Worm (Caenorhabditis elegans) whole organism, mixed stage, embryonic: ENCODE results near the gene vps-39.

Experiments used
- blmp-1 ChIP-seq: fragments of 150-350 bp; optimal IDR thresholded peaks from 2 replicates; lab custom pipeline; 2014; ENCODE audit warnings: missing biosample characterization, missing genetic modification characterization
- ces-1 ChIP-seq: fragments of 150-350 bp; optimal IDR thresholded peaks from 2 replicates; lab custom pipeline; 2014; ENCODE audit warnings: missing biosample characterization, missing genetic modification reagents, missing genetic modification characterization
- hlh-1 ChIP-seq: fragments of 150-350 bp; optimal IDR thresholded peaks from 2 replicates; lab custom pipeline; 2014; ENCODE audit warnings: missing biosample characterization, missing genetic modification reagents, missing genetic modification characterization
- lsy-2 ChIP-seq: fragments of 150-350 bp; optimal IDR thresholded peaks from 2 replicates; lab custom pipeline; 2014; ENCODE audit warnings: missing biosample characterization, missing genetic modification characterization
- mep-1 ChIP-seq: fragments of 150-350 bp; optimal IDR thresholded peaks from 2 replicates; lab custom pipeline; 2017; ENCODE audit warnings: missing biosample characterization, missing genetic modification reagents, missing genetic modification characterization, inconsistent platforms
- nhr-237 ChIP-seq: fragments of 150-350 bp; optimal IDR thresholded peaks from 2 replicates; lab custom pipeline; 2014; ENCODE audit warnings: missing biosample characterization, missing genetic modification characterization
- nhr-28 ChIP-seq: fragments of 150-350 bp; optimal IDR thresholded peaks from 2 replicates; lab custom pipeline; 2014; ENCODE audit warnings: missing biosample characterization, missing genetic modification characterization
- pha-4 ChIP-seq: fragments of 150-350 bp; optimal IDR thresholded peaks from 2 replicates; lab custom pipeline; 2018; ENCODE audit warnings: missing biosample characterization, missing genetic modification reagents, missing genetic modification characterization
- snpc-4 ChIP-seq: fragments of 150-350 bp; optimal IDR thresholded peaks from 2 replicates; lab custom pipeline; 2014; ENCODE audit warnings: missing biosample characterization, missing genetic modification characterization
- unc-39 ChIP-seq: fragments of 150-350 bp; optimal IDR thresholded peaks from 2 replicates; lab custom pipeline; 2014; ENCODE audit warnings: missing biosample characterization, missing genetic modification characterization
- ztf-11 ChIP-seq: fragments of 150-350 bp; optimal IDR thresholded peaks from 2 replicates; lab custom pipeline; 2014; ENCODE audit warnings: missing biosample characterization, missing genetic modification characterization

ce11 chrV:14005812-14006211, 32.4 kb downstream of the vps-39 start, which contains the start of gene ric-7:
- TF ChIP-seq ztf-11 (tag; lab: Kevin White, UChicago), result no peak
- no peak for TF ChIP-seq mep-1 (tag; lab: Kevin White, UChicago)
- no peak for TF ChIP-seq blmp-1 (tag; lab: Kevin White, UChicago)
- no peak for TF ChIP-seq unc-39 (tag; lab: Kevin White, UChicago)
- TF ChIP-seq nhr-237 (tag; lab: Kevin White, UChicago), result no peak
- no peak for TF ChIP-seq ces-1
- no peak for TF ChIP-seq nhr-28 (tag; lab: Kevin White, UChicago)
- no peak for TF ChIP-seq pha-4 (tag; lab: Kevin White, UChicago)
- TF ChIP-seq hlh-1 (tag; lab: Kevin White, UChicago), result no peak
- no peak for TF ChIP-seq lsy-2 (tag; lab: Kevin White, UChicago)
- no peak for TF ChIP-seq snpc-4 (tag; lab: Kevin White, UChicago)
